Worm (Caenorhabditis elegans) whole organism, young adult: Measurements from ENCODE around the gene T28H11.8.

ENCODE experiments used
- B0035.1 ChIP-seq: sonication (generic microtip); optimal IDR thresholded peaks from 2 replicates; lab custom pipeline; 2016; ENCODE audit warnings: missing genetic modification characterization, mild to moderate bottlenecking, missing compliant biosample characterization, missing genotype, missing genetic modification reagents
- B0261.1 ChIP-seq: sonication (generic microtip); optimal IDR thresholded peaks from 2 replicates; lab custom pipeline; 2016; ENCODE audit warnings: mild to moderate bottlenecking, missing genetic modification characterization, moderate library complexity, missing compliant biosample characterization
- B0336.3 ChIP-seq: fragments of 200-800 bp; sonication (Bioruptor generic); IDR thresholded peaks from 2 replicates; pipeline ENCODE4 v1.3.6; 2022; ENCODE audit warnings: missing genetic modification characterization, missing compliant biosample characterization
- C17E4.6 ChIP-seq: fragments of 200-800 bp; sonication (Bioruptor generic); IDR thresholded peaks from 2 replicates; pipeline ENCODE4 v1.3.6; 2022; ENCODE audit warnings: missing genetic modification reagents, missing genetic modification characterization, missing compliant biosample characterization
- K11D2.4 ChIP-seq: fragments of 200-800 bp; sonication (Bioruptor generic); IDR thresholded peaks from 2 replicates; pipeline ENCODE4 v1.3.6; 2022; ENCODE audit warnings: missing genetic modification reagents, missing genetic modification characterization, missing compliant biosample characterization
- Y56A3A.18 ChIP-seq: fragments of 200-800 bp; sonication (Bioruptor generic); IDR thresholded peaks from 2 replicates; pipeline ENCODE4 v1.3.6; 2022; ENCODE audit warnings: missing genetic modification reagents, missing genetic modification characterization, missing compliant biosample characterization
- Y95B8A.8 ChIP-seq: fragments of 200-800 bp; sonication (Bioruptor generic); IDR thresholded peaks from 2 replicates; pipeline ENCODE4 v1.3.6; 2022; ENCODE audit warnings: missing genetic modification reagents, missing genetic modification characterization, missing compliant biosample characterization
- akir-1 ChIP-seq: fragments of 200-800 bp; sonication (Bioruptor generic); optimal IDR thresholded peaks from 2 replicates; lab custom pipeline; 2018; ENCODE audit warnings: mild to moderate bottlenecking, missing genetic modification characterization, moderate library complexity, missing compliant biosample characterization
- athp-1 ChIP-seq: sonication (generic microtip); optimal IDR thresholded peaks from 2 replicates; lab custom pipeline; 2017; ENCODE audit warnings: mild to moderate bottlenecking, missing genetic modification characterization, missing compliant biosample characterization
- cebp-1 ChIP-seq, 2 experiments: fragments of 200-800 bp in 1 of 2; sonication (Bioruptor generic) in 1 of 2; sonication (generic microtip) in 1 of 2; IDR thresholded peaks in 1 of 2; optimal IDR thresholded peaks in 1 of 2; 2 replicates each; pipeline versions ENCODE4 v1.3.6 to Lab custom; 2017 to 2022; ENCODE audit warnings: missing compliant biosample characterization in 2 of 2, missing genetic modification characterization in 2 of 2, mild to moderate bottlenecking in 1 of 2, missing genetic modification reagents in 1 of 2, moderate library complexity in 1 of 2
- ceh-27 ChIP-seq: fragments of 200-800 bp; sonication (Bioruptor generic); optimal IDR thresholded peaks from 2 replicates; lab custom pipeline; 2018; ENCODE audit warnings: mild to moderate bottlenecking, missing genetic modification characterization, moderate library complexity, missing compliant biosample characterization
- egl-18 ChIP-seq: fragments of 200-800 bp; sonication (Bioruptor generic); IDR thresholded peaks from 2 replicates; pipeline ENCODE4 v1.3.6; 2022; ENCODE audit warnings: missing genetic modification reagents, missing genetic modification characterization, missing compliant biosample characterization
- egrh-3 ChIP-seq: fragments of 200-800 bp; sonication (Bioruptor generic); IDR thresholded peaks from 2 replicates; pipeline ENCODE4 v1.3.6; 2022; ENCODE audit warnings: missing genetic modification reagents, missing genetic modification characterization, missing compliant biosample characterization
- ekl-4 ChIP-seq: fragments of 200-800 bp; sonication (Bioruptor generic); IDR thresholded peaks from 2 replicates; pipeline ENCODE4 v1.3.6; 2022; ENCODE audit warnings: missing genetic modification reagents, missing genetic modification characterization, missing compliant biosample characterization
- hmg-20 ChIP-seq: fragments of 200-800 bp; sonication (Bioruptor generic); IDR thresholded peaks from 2 replicates; pipeline ENCODE4 v1.3.6; 2022; ENCODE audit warnings: missing genetic modification reagents, missing genetic modification characterization, missing compliant biosample characterization
- hrde-1 ChIP-seq: sonication (generic microtip); optimal IDR thresholded peaks from 2 replicates; lab custom pipeline; 2016; ENCODE audit warnings: missing genetic modification characterization, mild to moderate bottlenecking, missing compliant biosample characterization, moderate library complexity, missing genotype, missing genetic modification reagents, borderline replicate concordance
- lag-1 ChIP-seq: fragments of 200-800 bp; sonication (Bioruptor generic); IDR thresholded peaks from 2 replicates; pipeline ENCODE4 v1.3.6; 2022; ENCODE audit warnings: missing genetic modification reagents, missing genetic modification characterization, missing compliant biosample characterization
- let-607 ChIP-seq, 2 experiments: fragments of 200-800 bp in 1 of 2; sonication (Bioruptor generic) in 1 of 2; sonication (generic microtip) in 1 of 2; optimal IDR thresholded peaks; 2 replicates each; lab custom pipeline; 2016 to 2018; ENCODE audit warnings: mild to moderate bottlenecking in 2 of 2, missing compliant biosample characterization in 2 of 2, missing genetic modification characterization in 2 of 2, moderate library complexity in 2 of 2, missing genotype in 1 of 2
- lin-26 ChIP-seq: fragments of 200-800 bp; sonication (Bioruptor generic); IDR thresholded peaks from 2 replicates; pipeline ENCODE4 v1.3.6; 2022; ENCODE audit warnings: missing genetic modification reagents, missing genetic modification characterization, missing compliant biosample characterization
- mcd-1 ChIP-seq: fragments of 200-800 bp; sonication (Bioruptor generic); IDR thresholded peaks from 2 replicates; pipeline ENCODE4 v1.3.6; 2022; ENCODE audit warnings: missing genetic modification reagents, missing genetic modification characterization, missing compliant biosample characterization
- mel-28 ChIP-seq: sonication (generic microtip); optimal IDR thresholded peaks from 2 replicates; lab custom pipeline; 2016; ENCODE audit warnings: borderline replicate concordance, mild to moderate bottlenecking, missing genetic modification characterization, missing compliant biosample characterization
- nhr-120 ChIP-seq: fragments of 200-800 bp; sonication (Bioruptor generic); IDR thresholded peaks from 2 replicates; pipeline ENCODE4 v1.3.6; 2022; ENCODE audit warnings: missing genetic modification characterization, missing compliant biosample characterization
- pha-4 ChIP-seq: fragments of 150-350 bp; sonication (generic microtip); optimal IDR thresholded peaks from 2 replicates; lab custom pipeline; 2014; ENCODE audit warnings: missing biosample characterization, missing genetic modification reagents, missing genetic modification characterization
- rcor-1 ChIP-seq: fragments of 200-800 bp; sonication (Bioruptor generic); IDR thresholded peaks from 2 replicates; pipeline ENCODE4 v1.3.6; 2022; ENCODE audit warnings: missing genetic modification reagents, missing genetic modification characterization, missing compliant biosample characterization
- rec-8 ChIP-seq, 2 experiments: sonication (generic microtip); optimal IDR thresholded peaks; 2 replicates each; lab custom pipeline; 2016; ENCODE audit warnings: mild to moderate bottlenecking in 2 of 2, missing genetic modification characterization in 2 of 2, missing genetic modification reagents in 2 of 2, missing genotype in 2 of 2, missing biosample characterization in 1 of 2, missing compliant biosample characterization in 1 of 2, moderate library complexity in 1 of 2
- snpc-4 ChIP-seq, 5 experiments: fragments of 150-350 bp in 1 of 5; sonication (generic microtip) in 4 of 5; optimal IDR thresholded peaks; 2 replicates each; lab custom pipeline; 2014 to 2018; ENCODE audit warnings: missing genetic modification characterization in 5 of 5, missing biosample characterization in 3 of 5, antibody characterized with exemption in 2 of 5, mild to moderate bottlenecking in 2 of 5, missing compliant biosample characterization in 2 of 5, missing genotype in 2 of 5, moderate library complexity in 2 of 5, missing genetic modification reagents in 1 of 5
- unc-130 ChIP-seq: sonication (generic microtip); optimal IDR thresholded peaks from 2 replicates; lab custom pipeline; 2016; ENCODE audit warnings: missing genetic modification reagents, missing genetic modification characterization, missing compliant biosample characterization
- zfh-2 ChIP-seq: fragments of 200-800 bp; sonication (Bioruptor generic); conservative IDR thresholded peaks from 2 replicates; pipeline ENCODE4 v1.3.6; 2022; ENCODE audit warnings: missing genetic modification reagents, missing genetic modification characterization, missing compliant biosample characterization
- ztf-22 ChIP-seq: fragments of 200-800 bp; sonication (Bioruptor generic); optimal IDR thresholded peaks from 2 replicates; lab custom pipeline; 2018; ENCODE audit warnings: mild to moderate bottlenecking, missing genetic modification characterization, moderate library complexity, missing compliant biosample characterization
- ztf-26 ChIP-seq: sonication (generic microtip); optimal IDR thresholded peaks from 2 replicates; lab custom pipeline; 2017; ENCODE audit warnings: missing genetic modification characterization, missing compliant biosample characterization
- ztf-28 ChIP-seq: fragments of 200-800 bp; sonication (Bioruptor generic); IDR thresholded peaks from 2 replicates; pipeline ENCODE4 v1.3.6; 2022; ENCODE audit warnings: missing genetic modification reagents, missing genetic modification characterization, missing compliant biosample characterization

Gene T28H11.8

DNA sequence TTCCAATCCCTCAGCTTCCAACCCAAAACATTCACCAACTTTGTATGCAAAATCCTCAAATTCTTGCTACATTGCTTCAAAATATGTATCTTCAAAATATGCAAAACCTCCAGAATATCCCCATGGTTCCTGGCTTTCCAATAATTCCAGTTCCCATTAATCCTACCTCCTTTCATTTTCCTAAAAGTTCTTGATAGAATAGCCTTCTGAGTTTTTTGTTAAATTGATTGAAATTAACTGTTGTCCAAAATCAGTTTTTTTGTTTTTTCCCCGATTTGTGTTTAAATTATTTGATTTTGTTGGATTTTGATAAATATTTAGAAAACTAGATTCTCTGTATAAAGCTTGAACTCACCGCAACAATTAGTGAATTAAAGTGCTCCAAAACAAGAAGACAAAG lies 15.3 kb downstream of the T28H11.8 start:
- TF ChIP-seq unc-130 (GFP tag; lab: Kevin White, UChicago) = no peak
- no peak for TF ChIP-seq B0336.3 (GFP tag; lab: Robert Waterston, UW)
- no peak for TF ChIP-seq cebp-1 (GFP tag; IDR thresholded peaks at IDR 0.05; lab: Robert Waterston, UW)
- TF ChIP-seq cebp-1 (tag; optimal IDR thresholded peaks at IDR 0.05; lab: Kevin White, UChicago) = no peak
- no peak for TF ChIP-seq B0035.1 (tag; lab: Kevin White, UChicago)
- TF ChIP-seq Y56A3A.18 (GFP tag; lab: Robert Waterston, UW) = no peak
- no peak for TF ChIP-seq ceh-27
- no peak for TF ChIP-seq snpc-4 (GFP tag; optimal IDR thresholded peaks at IDR 0.05; lab: Kevin White, UChicago)
- TF ChIP-seq snpc-4 (tag; optimal IDR thresholded peaks at IDR 0.05; lab: Kevin White, UChicago) = no peak

DNA sequence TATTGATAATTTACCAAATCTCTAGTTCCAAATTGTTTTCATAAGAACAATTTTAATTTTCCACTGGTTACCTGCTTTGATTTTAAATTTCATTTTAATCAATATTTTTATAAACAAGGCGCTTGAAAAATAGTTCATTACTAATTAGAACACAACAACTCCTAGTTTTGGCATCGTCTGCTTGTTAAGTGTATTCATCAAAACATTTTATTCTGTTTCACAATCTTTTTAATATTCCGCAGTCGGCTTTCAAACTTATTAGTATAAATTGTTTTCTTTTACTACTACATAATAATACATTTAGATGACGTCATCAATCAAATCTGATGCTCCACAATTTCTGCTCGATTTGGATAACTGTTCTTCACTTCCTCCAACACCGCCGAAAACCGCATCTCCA lies 18.0 kb downstream of the T28H11.8 start, which contains the start of gene pes-1:
Gene pes-1, plus strand, starts transcription at position 301 of the 400 bp plus-strand sequence.
- TF ChIP-seq lag-1 (GFP tag; lab: Robert Waterston, UW) (no peak), egl-18 (GFP tag; lab: Robert Waterston, UW) (no peak), mcd-1 (GFP tag; lab: Robert Waterston, UW) (no peak), ztf-28 (GFP tag; lab: Robert Waterston, UW) (no peak)

DNA sequence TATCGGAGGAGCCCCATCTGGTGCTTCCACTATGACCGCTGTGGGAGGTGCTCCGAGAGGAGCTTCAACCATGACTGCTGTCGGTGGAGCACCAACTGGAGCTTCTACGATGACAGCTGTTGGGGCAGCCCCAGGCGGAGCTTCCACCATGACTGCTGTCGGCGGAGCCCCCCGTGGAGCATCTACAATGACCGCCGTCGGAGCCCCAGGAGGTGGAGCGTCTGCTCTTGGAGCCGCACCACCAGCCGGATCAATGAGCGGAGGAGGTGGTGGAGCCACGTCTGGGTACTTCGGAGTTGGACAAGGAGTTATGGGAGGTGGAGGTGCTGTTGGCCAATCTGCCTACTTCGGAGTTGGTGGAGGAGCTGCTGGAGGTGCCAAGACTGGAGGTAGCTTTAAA lies 23.5 kb downstream of the T28H11.8 start:
- TF ChIP-seq zfh-2 (GFP tag; lab: Robert Waterston, UW) (peak; percentile 70), let-607 (tag; optimal IDR thresholded peaks at IDR 0.05; lab: Kevin White, UChicago) (no peak), rec-8 (tag; optimal IDR thresholded peaks at IDR 0.05; lab: Kevin White, UChicago) (no peak), ztf-26 (no peak), ekl-4 (GFP tag; lab: Robert Waterston, UW) (no peak), egrh-3 (peak; percentile 86), athp-1 (tag; lab: Kevin White, UChicago) (no peak)

DNA sequence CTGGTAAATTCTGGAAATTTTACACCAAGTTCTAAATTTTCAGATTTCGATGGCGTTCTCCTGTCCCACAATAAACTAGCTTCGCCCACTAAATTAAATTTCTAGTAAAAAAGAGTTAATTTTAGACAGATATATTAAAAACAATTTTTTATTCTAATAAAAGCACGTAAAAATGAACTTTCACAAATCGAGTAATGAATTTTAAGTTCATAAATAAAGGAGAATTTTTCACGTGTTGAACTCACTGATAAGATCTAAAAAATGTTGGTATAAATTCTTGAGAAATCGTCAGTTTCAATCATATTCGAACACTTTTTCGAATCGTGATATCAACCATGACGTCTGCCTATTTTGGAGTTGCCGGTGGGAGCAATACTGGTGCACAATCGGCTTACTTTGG lies 24.6 kb downstream of the T28H11.8 start, which contains the start of gene ssq-2:
Gene ssq-2, plus strand, starts transcription at position 301 of the 400 bp plus-strand sequence.
- TF ChIP-seq hmg-20 (no peak), B0261.1 (tag; lab: Kevin White, UChicago) (no peak), mel-28 (no peak), pha-4 (no peak), hrde-1 (tag; lab: Kevin White, UChicago) (no peak), rec-8 (tag; optimal IDR thresholded peaks at IDR 0.05; lab: Kevin White, UChicago) (no peak), akir-1 (GFP tag; lab: Kevin White, UChicago) (no peak), nhr-120 (GFP tag; lab: Robert Waterston, UW) (no peak), K11D2.4 (GFP tag; lab: Robert Waterston, UW) (no peak), B0035.1 (tag; lab: Kevin White, UChicago) (no peak), Y95B8A.8 (GFP tag; lab: Robert Waterston, UW) (no peak), lin-26 (no peak), rcor-1 (GFP tag; lab: Robert Waterston, UW) (no peak), C17E4.6 (no peak), ztf-22 (GFP tag; lab: Kevin White, UChicago) (no peak)
- TF ChIP-seq, all 124 proteins: peak for 0
